Fruit fly (Drosophila melanogaster) whole organism, embryonic: ENCODE measurements around the gene CG12116.
A peak's percentile ranks its signal among the peaks of the same experiment; 100 is the strongest.

Source experiments
- CG10209 ChIP-seq: fragments of 200-800 bp; sonication (Bioruptor generic); optimal IDR thresholded peaks from 3 replicates; lab custom pipeline; 2017; ENCODE audit warnings: missing biosample characterization, mild to moderate bottlenecking, missing genetic modification characterization, missing genetic modification reagents
- CG1024 ChIP-seq: fragments of 200-800 bp; sonication (Bioruptor generic); IDR thresholded peaks from 2 replicates; pipeline ENCODE4 v1.3.6; 2022; ENCODE audit warnings: missing biosample characterization, missing genetic modification characterization
- CG10565 ChIP-seq: fragments of 200-800 bp; sonication (Bioruptor generic); optimal IDR thresholded peaks from 3 replicates; lab custom pipeline; 2016; ENCODE audit warnings: missing biosample characterization, mild to moderate bottlenecking, missing genetic modification characterization
- CG10979 ChIP-seq: fragments of 200-800 bp; sonication (Bioruptor generic); optimal IDR thresholded peaks from 2 replicates; lab custom pipeline; 2018; ENCODE audit warnings: missing biosample characterization, mild to moderate bottlenecking, missing genetic modification characterization, moderate library complexity
- CG11696 ChIP-seq: fragments of 200-800 bp; sonication (Bioruptor generic); IDR thresholded peaks from 2 replicates; pipeline ENCODE4 v1.3.6; 2022; ENCODE audit warnings: missing biosample characterization, missing genetic modification characterization
- CG12104 ChIP-seq: fragments of 200-800 bp; sonication (Bioruptor generic); optimal IDR thresholded peaks from 3 replicates; lab custom pipeline; 2016; ENCODE audit warnings: missing biosample characterization, missing genetic modification characterization
- CG12219 ChIP-seq: fragments of 200-800 bp; sonication (Bioruptor generic); optimal IDR thresholded peaks from 3 replicates; lab custom pipeline; 2018; ENCODE audit warnings: missing biosample characterization, mild to moderate bottlenecking, missing genetic modification characterization
- CG13287 ChIP-seq: fragments of 200-800 bp; sonication (Bioruptor generic); IDR thresholded peaks from 2 replicates; pipeline ENCODE4 v1.3.6; 2022; ENCODE audit warnings: missing biosample characterization, missing genetic modification characterization; ENCODE audit not compliant: partially characterized antibody
- CG14710 ChIP-seq: fragments of 200-800 bp; sonication (Bioruptor generic); optimal IDR thresholded peaks from 3 replicates; lab custom pipeline; 2019; ENCODE audit warnings: missing biosample characterization, mild to moderate bottlenecking, missing genetic modification characterization, moderate library complexity
- CG15011 ChIP-seq: fragments of 200-800 bp; sonication (Bioruptor generic); optimal IDR thresholded peaks from 3 replicates; lab custom pipeline; 2018; ENCODE audit warnings: missing biosample characterization, mild to moderate bottlenecking, missing genetic modification characterization
- CG1603 ChIP-seq: fragments of 200-800 bp; sonication (Bioruptor generic); optimal IDR thresholded peaks from 2 replicates; lab custom pipeline; 2019; ENCODE audit warnings: missing biosample characterization, mild to moderate bottlenecking, missing genetic modification characterization, moderate library complexity
- CG17359 ChIP-seq: fragments of 200-800 bp; sonication (Bioruptor generic); optimal IDR thresholded peaks from 3 replicates; lab custom pipeline; 2018; ENCODE audit warnings: missing biosample characterization, mild to moderate bottlenecking, missing genetic modification characterization, moderate library complexity
- CG30403 ChIP-seq: fragments of 200-800 bp; sonication (Bioruptor generic); optimal IDR thresholded peaks from 3 replicates; lab custom pipeline; 2016; ENCODE audit warnings: missing biosample characterization, missing genetic modification characterization
- CG31224 ChIP-seq: fragments of 200-800 bp; sonication (Bioruptor generic); IDR thresholded peaks from 2 replicates; pipeline ENCODE4 v1.3.6; 2022; ENCODE audit warnings: missing biosample characterization, missing genetic modification characterization
- CG31365 ChIP-seq: fragments of 200-800 bp; sonication (Bioruptor generic); optimal IDR thresholded peaks from 2 replicates; lab custom pipeline; 2018; ENCODE audit warnings: missing biosample characterization, mild to moderate bottlenecking, missing genetic modification characterization
- CG32532 ChIP-seq: fragments of 200-800 bp; sonication (Bioruptor generic); IDR thresholded peaks from 2 replicates; pipeline ENCODE4 v1.3.6; 2022; ENCODE audit warnings: missing biosample characterization, missing genetic modification characterization
- CG3995 ChIP-seq: fragments of 200-800 bp; sonication (Bioruptor generic); optimal IDR thresholded peaks from 3 replicates; lab custom pipeline; 2016; ENCODE audit warnings: missing biosample characterization, missing genetic modification characterization
- CG4707 ChIP-seq: fragments of 200-800 bp; sonication (Bioruptor generic); optimal IDR thresholded peaks from 2 replicates; lab custom pipeline; 2018; ENCODE audit warnings: missing biosample characterization, mild to moderate bottlenecking, missing genetic modification characterization, moderate library complexity
- CG6254 ChIP-seq: fragments of 200-800 bp; sonication (Bioruptor generic); optimal IDR thresholded peaks from 3 replicates; lab custom pipeline; 2017; ENCODE audit warnings: mild to moderate bottlenecking, missing biosample characterization, missing genetic modification reagents, missing genetic modification characterization
- CG6272 ChIP-seq: fragments of 200-800 bp; sonication (Bioruptor generic); IDR thresholded peaks from 2 replicates; pipeline ENCODE4 v1.3.6; 2022; ENCODE audit warnings: missing biosample characterization, missing genetic modification characterization
- CG6654 ChIP-seq: fragments of 200-800 bp; sonication (Bioruptor generic); optimal IDR thresholded peaks from 2 replicates; lab custom pipeline; 2017; ENCODE audit warnings: missing biosample characterization, mild to moderate bottlenecking, missing genetic modification characterization
- CG9215 ChIP-seq: fragments of 200-800 bp; sonication (Bioruptor generic); IDR thresholded peaks from 2 replicates; pipeline ENCODE4 v1.3.6; 2022; ENCODE audit warnings: missing biosample characterization, missing genetic modification characterization
- Dll ChIP-seq: fragments of 200-800 bp; sonication (Bioruptor generic); IDR thresholded peaks from 4 replicates; pipeline ENCODE4 v1.3.6; 2022; ENCODE audit warnings: missing biosample characterization, missing genetic modification characterization; ENCODE audit not compliant: partially characterized antibody
- Gug ChIP-seq: fragments of 200-800 bp; sonication (Bioruptor generic); IDR thresholded peaks from 4 replicates; pipeline ENCODE4 v1.3.6; 2022; ENCODE audit warnings: missing biosample characterization, missing genetic modification characterization
- Hsf ChIP-seq: fragments of 200-800 bp; sonication (Bioruptor generic); optimal IDR thresholded peaks from 3 replicates; lab custom pipeline; 2016; ENCODE audit warnings: missing biosample characterization, missing genetic modification characterization
- MESR4 ChIP-seq: fragments of 200-800 bp; sonication (Bioruptor generic); optimal IDR thresholded peaks from 2 replicates; lab custom pipeline; 2018; ENCODE audit warnings: missing biosample characterization, mild to moderate bottlenecking, missing genetic modification characterization, moderate library complexity
- Max ChIP-seq: fragments of 200-800 bp; sonication (Bioruptor generic); optimal IDR thresholded peaks from 2 replicates; lab custom pipeline; 2016; ENCODE audit warnings: missing biosample characterization, mild to moderate bottlenecking, missing genetic modification characterization
- Med ChIP-seq: fragments of 200-800 bp; sonication (Bioruptor generic); peaks from one replicate; lab custom pipeline; 2016; ENCODE audit warnings: missing biosample characterization, missing genetic modification characterization, mild to moderate bottlenecking, inconsistent platforms, moderate library complexity
- Neu2 ChIP-seq: fragments of 200-800 bp; sonication (Bioruptor generic); optimal IDR thresholded peaks from 3 replicates; lab custom pipeline; 2016; ENCODE audit warnings: missing biosample characterization, missing genetic modification characterization, borderline replicate concordance
- Ptx1 ChIP-seq: fragments of 200-800 bp; sonication (Bioruptor generic); IDR thresholded peaks from 2 replicates; pipeline ENCODE4 v1.3.6; 2022; ENCODE audit warnings: missing biosample characterization, missing genetic modification characterization
- Rfx ChIP-seq: fragments of 200-800 bp; sonication (Bioruptor generic); IDR thresholded peaks from 2 replicates; pipeline ENCODE4 v1.3.6; 2022; ENCODE audit warnings: missing biosample characterization, missing genetic modification characterization
- Sin3A ChIP-seq: fragments of >200 bp; optimal IDR thresholded peaks from 2 replicates; lab custom pipeline; 2018
- abd-A ChIP-seq: fragments of 200-800 bp; sonication (Bioruptor generic); optimal IDR thresholded peaks from 3 replicates; lab custom pipeline; 2019; ENCODE audit warnings: missing biosample characterization, mild to moderate bottlenecking, missing genetic modification characterization, moderate library complexity
- ash1 ChIP-seq: fragments of 200-800 bp; sonication (Bioruptor generic); optimal IDR thresholded peaks from 2 replicates; lab custom pipeline; 2018; ENCODE audit warnings: missing biosample characterization, mild to moderate bottlenecking, missing genetic modification characterization
- dmrt11E ChIP-seq: fragments of 200-800 bp; sonication (Bioruptor generic); optimal IDR thresholded peaks from 3 replicates; lab custom pipeline; 2018; ENCODE audit warnings: missing biosample characterization, mild to moderate bottlenecking, missing genetic modification characterization, moderate library complexity
- dysf ChIP-seq: fragments of 200-800 bp; sonication (Bioruptor generic); IDR thresholded peaks from 3 replicates; pipeline ENCODE4 v1.3.6; 2022; ENCODE audit warnings: missing biosample characterization, missing genetic modification characterization
- eve ChIP-seq, 2 experiments: fragments of >200 bp; optimal IDR thresholded peaks; 2 replicates each; lab custom pipeline; 2017; ENCODE audit warnings: missing biosample characterization in 2 of 2, missing genetic modification characterization in 2 of 2
- eyg ChIP-seq: fragments of 200-800 bp; sonication (Bioruptor generic); optimal IDR thresholded peaks from 3 replicates; lab custom pipeline; 2016; ENCODE audit warnings: missing biosample characterization, missing genetic modification characterization
- gsb-n ChIP-seq: fragments of 200-800 bp; sonication (Bioruptor generic); optimal IDR thresholded peaks from 3 replicates; lab custom pipeline; 2018; ENCODE audit warnings: missing biosample characterization, mild to moderate bottlenecking, missing genetic modification characterization
- inv ChIP-seq: fragments of 200-800 bp; sonication (Bioruptor generic); IDR thresholded peaks from 2 replicates; pipeline ENCODE4 v1.3.6; 2022; ENCODE audit warnings: missing biosample characterization, missing genetic modification characterization; ENCODE audit not compliant: partially characterized antibody
- kay ChIP-seq: fragments of 200-800 bp; sonication (Bioruptor generic); optimal IDR thresholded peaks from 2 replicates; lab custom pipeline; 2016; ENCODE audit warnings: missing biosample characterization, missing genetic modification characterization
- nerfin-2 ChIP-seq: fragments of 200-800 bp; sonication (Bioruptor generic); IDR thresholded peaks from 2 replicates; pipeline ENCODE4 v1.3.6; 2022; ENCODE audit warnings: missing biosample characterization, missing genetic modification characterization; ENCODE audit not compliant: partially characterized antibody
- onecut ChIP-seq: fragments of 200-800 bp; sonication (Bioruptor generic); IDR thresholded peaks from 2 replicates; pipeline ENCODE4 v1.3.6; 2022; ENCODE audit warnings: missing biosample characterization, missing genetic modification characterization
- org-1 ChIP-seq: fragments of 200-800 bp; sonication (Bioruptor generic); optimal IDR thresholded peaks from 2 replicates; lab custom pipeline; 2017; ENCODE audit warnings: missing biosample characterization, missing genetic modification characterization
- pum ChIP-seq: fragments of 200-800 bp; sonication (Bioruptor generic); optimal IDR thresholded peaks from 2 replicates; lab custom pipeline; 2016; ENCODE audit warnings: missing biosample characterization, missing genetic modification characterization
- sd ChIP-seq: fragments of 200-800 bp; sonication (Bioruptor generic); optimal IDR thresholded peaks from 3 replicates; lab custom pipeline; 2018; ENCODE audit warnings: missing biosample characterization, mild to moderate bottlenecking, missing genetic modification characterization, moderate library complexity
- sob ChIP-seq: fragments of 200-800 bp; sonication (Bioruptor generic); IDR thresholded peaks from 2 replicates; pipeline ENCODE4 v1.3.6; 2022; ENCODE audit warnings: missing biosample characterization, missing genetic modification characterization
- tap ChIP-seq: fragments of 200-800 bp; optimal IDR thresholded peaks from 3 replicates; lab custom pipeline; 2019; ENCODE audit warnings: missing biosample characterization, mild to moderate bottlenecking, missing genetic modification characterization, moderate library complexity
- unpg ChIP-seq: fragments of 200-800 bp; sonication (Bioruptor generic); optimal IDR thresholded peaks from 3 replicates; lab custom pipeline; 2018; ENCODE audit warnings: missing biosample characterization, mild to moderate bottlenecking, missing genetic modification characterization, moderate library complexity
- vfl ChIP-seq: fragments of 200-800 bp; sonication (Bioruptor generic); optimal IDR thresholded peaks from 2 replicates; lab custom pipeline; 2016; ENCODE audit warnings: missing biosample characterization, missing genetic modification characterization

Gene CG12116

DNA sequence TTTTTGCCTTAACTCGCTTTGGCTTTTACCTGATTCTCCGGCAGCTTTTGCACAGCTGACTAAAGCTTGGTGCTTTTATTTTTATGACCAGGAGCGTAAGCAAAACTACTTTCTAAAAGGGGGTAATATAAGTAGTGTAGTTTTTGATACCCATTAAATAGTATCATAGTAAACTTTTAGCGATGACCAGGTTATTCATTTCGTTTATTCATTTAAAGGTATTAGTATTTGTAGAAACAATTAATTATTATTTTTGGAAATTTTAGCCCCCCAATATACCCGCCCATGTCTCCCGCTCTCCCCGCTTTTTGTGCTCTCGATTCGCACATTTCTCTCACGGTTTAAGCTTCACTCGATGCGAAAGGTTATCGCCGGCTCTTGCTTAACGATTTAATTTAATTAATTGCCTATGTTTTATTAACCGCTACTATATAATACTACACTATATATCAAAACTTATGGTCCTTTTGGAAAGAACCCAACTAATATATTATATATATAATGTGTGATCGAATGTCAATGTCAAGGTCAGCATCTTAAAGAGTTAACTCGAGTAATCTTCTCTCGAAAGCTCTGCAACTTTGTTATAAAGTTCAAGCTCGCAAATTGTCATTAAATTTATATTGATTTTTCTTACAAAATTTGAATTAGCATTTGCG lies 4.3 kb downstream of the CG12116 start, which contains the start of gene Sptr (continued):
- no peak for TF ChIP-seq eve (GFP tag; optimal IDR thresholded peaks at IDR 0.05; lab: Kevin White, UChicago)
- no peak for TF ChIP-seq Sin3A
- TF ChIP-seq CG1024 (GFP tag; lab: Robert Waterston, UW) = peak; percentile 69
- TF ChIP-seq onecut = peak; percentile 63
- TF ChIP-seq Hsf = peak; percentile 85
- peak; percentile 76 for TF ChIP-seq CG12219 (GFP tag; lab: Kevin White, UChicago)
- TF ChIP-seq Neu2 (GFP tag; lab: Kevin White, UChicago) = no peak
- no peak for TF ChIP-seq inv
- no peak for TF ChIP-seq Dll
- TF ChIP-seq org-1 (GFP tag; lab: Kevin White, UChicago) = peak; percentile 82
- TF ChIP-seq sd (tag; lab: Kevin White, UChicago) = peak; percentile 65
- TF ChIP-seq pum (GFP tag; lab: Kevin White, UChicago) = peak; percentile 54
- peak; percentile 94 for TF ChIP-seq sob (GFP tag; lab: Robert Waterston, UW)
- peak; percentile 12 for TF ChIP-seq CG6654 (GFP tag; lab: Kevin White, UChicago)
- peak; percentile 86 for TF ChIP-seq tap
- TF ChIP-seq MESR4 = no peak
- peak; percentile 82 for TF ChIP-seq CG31224
- TF ChIP-seq eyg (GFP tag; lab: Kevin White, UChicago) = peak; percentile 67
- TF ChIP-seq CG15011 (GFP tag; lab: Kevin White, UChicago) = peak; percentile 84
- peak; percentile 23 for TF ChIP-seq ash1 (GFP tag; lab: Kevin White, UChicago)
- TF ChIP-seq CG3995 (GFP tag; lab: Kevin White, UChicago) = peak; percentile 62
- peak; percentile 82 for TF ChIP-seq vfl
- TF ChIP-seq Med (GFP tag; lab: Kevin White, UChicago) = peak; percentile 96
- TF ChIP-seq CG10209 = peak; percentile 87
- TF ChIP-seq CG17359 = peak; percentile 89
- peak; percentile 76; the same call in 3 of the 4 replicates for TF ChIP-seq Gug (GFP tag; lab: Robert Waterston, UW)
- peak; percentile 29 for TF ChIP-seq gsb-n (tag; lab: Kevin White, UChicago)
- TF ChIP-seq CG6254 = peak; percentile 49
- TF ChIP-seq kay (GFP tag; lab: Kevin White, UChicago) = peak; percentile 66
- TF ChIP-seq dysf (GFP tag; lab: Robert Waterston, UW) = peak; percentile 95
- TF ChIP-seq Ptx1 (GFP tag; lab: Robert Waterston, UW) = peak; percentile 90
- TF ChIP-seq CG10979 (tag; lab: Kevin White, UChicago) = peak; percentile 63
- peak; percentile 90 for TF ChIP-seq CG30403 (GFP tag; lab: Kevin White, UChicago)
- TF ChIP-seq abd-A = peak; percentile 66
- no peak for TF ChIP-seq CG10565
- TF ChIP-seq unpg (GFP tag; lab: Kevin White, UChicago) = peak; percentile 92
- peak; percentile 86 for TF ChIP-seq CG9215 (GFP tag; lab: Robert Waterston, UW)
- no peak for TF ChIP-seq nerfin-2 (GFP tag; lab: Robert Waterston, UW)
- TF ChIP-seq Rfx (GFP tag; lab: Robert Waterston, UW) = peak; percentile 96
- no peak for TF ChIP-seq dmrt11E
- peak; percentile 23 for TF ChIP-seq CG4707
- TF ChIP-seq CG6272 (GFP tag; lab: Robert Waterston, UW) = peak; percentile 89
- TF ChIP-seq Max (GFP tag; lab: Kevin White, UChicago) = peak; percentile 67
- 0 out of 2 replicates have a peak, but pooled peaks have one; percentile 21 for TF ChIP-seq CG13287 (GFP tag; lab: Robert Waterston, UW)
- peak; percentile 63 for TF ChIP-seq CG1603
- peak; percentile 38 for TF ChIP-seq CG14710
- TF ChIP-seq CG12104 (GFP tag; lab: Kevin White, UChicago) = peak; percentile 84
- peak; percentile 72 for TF ChIP-seq CG11696 (GFP tag; lab: Robert Waterston, UW)
- TF ChIP-seq CG32532 (GFP tag; lab: Robert Waterston, UW) = peak; percentile 95
- TF ChIP-seq CG31365 (tag; lab: Kevin White, UChicago) = peak; percentile 55
